Worm (Caenorhabditis elegans): Measurements from ENCODE around the gene fbxa-118.

DNA sequence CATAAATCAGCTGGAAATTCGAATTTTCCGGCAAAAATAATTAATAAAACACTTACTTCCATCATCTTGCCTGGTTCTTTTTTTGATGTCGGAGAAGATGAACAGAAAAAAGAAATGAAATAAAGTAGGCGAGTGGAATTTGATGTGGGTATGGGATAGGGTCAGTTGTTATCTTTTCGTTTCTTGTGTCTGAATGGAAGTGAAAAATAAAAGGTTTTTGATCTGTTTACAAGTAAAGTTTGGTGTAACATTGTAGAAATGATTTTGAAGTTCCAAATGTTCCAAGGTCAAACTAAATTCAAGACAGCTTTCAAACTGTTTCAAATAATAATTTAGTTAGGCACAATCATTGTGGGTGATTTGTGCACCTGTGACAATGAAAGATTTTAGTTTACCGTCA, 39.7 kb downstream of the fbxa-118 start, which contains the start of gene W04E12.7:
- no peak for TF ChIP-seq klf-2 (GFP tag; conservative IDR thresholded peaks at IDR 0.05)
- no peak for TF ChIP-seq med-1 (GFP tag; optimal IDR thresholded peaks at IDR 0.05; ENCODE audit: insufficient read depth)
- no peak for TF ChIP-seq tab-1 (GFP tag; IDR thresholded peaks at IDR 0.05)
- TF ChIP-seq flt-1 (GFP tag; IDR thresholded peaks at IDR 0.05): no peak

Measured in whole organism, midembryonic.